Fruit fly (Drosophila melanogaster): ENCODE data around the gene spri.

Gene spri

dm6 chrX:10463056-10463710, 122.0 kb downstream of the spri start (continued):
- TF ChIP-seq ken (GFP tag; IDR thresholded peaks at IDR 0.05) (no peak), pzg (GFP tag; optimal IDR thresholded peaks at IDR 0.05) (peak; percentile 82), mam (GFP tag; optimal IDR thresholded peaks at IDR 0.05) (peak; percentile 13), amos (GFP tag; IDR thresholded peaks at IDR 0.05; ENCODE audit: partially characterized antibody) (peak; percentile 59), phol (tag; optimal IDR thresholded peaks at IDR 0.05) (peak; percentile 50), Lhr (GFP tag; optimal IDR thresholded peaks at IDR 0.05) (peak; percentile 28), C15 (GFP tag; IDR thresholded peaks at IDR 0.05) (no peak), slbo (GFP tag; IDR thresholded peaks at IDR 0.05) (peak; percentile 31), CG2678 (tag; optimal IDR thresholded peaks at IDR 0.05) (no peak), CG34422 (GFP tag; IDR thresholded peaks at IDR 0.05) (no peak), insv (GFP tag; optimal IDR thresholded peaks at IDR 0.05) (peak in 1 of 2 experiments; percentile 28), bigmax (GFP tag; optimal IDR thresholded peaks at IDR 0.05) (peak; percentile 91), Med (GFP tag) (peak; percentile 64), sob (GFP tag; IDR thresholded peaks at IDR 0.05) (0 out of 2 replicates have a peak, but pooled peaks have one; percentile 21), CG30020 (tag; optimal IDR thresholded peaks at IDR 0.05) (no peak), chinmo (GFP tag; IDR thresholded peaks at IDR 0.05; ENCODE audit: partially characterized antibody) (peak; percentile 77; the same call in 2 of the 4 replicates), ham (GFP tag; IDR thresholded peaks at IDR 0.05) (no peak), CG10543 (GFP tag; optimal IDR thresholded peaks at IDR 0.05) (no peak), CG12071 (GFP tag; optimal IDR thresholded peaks at IDR 0.05) (no peak), sens (GFP tag) (peak; percentile 79), Dp (GFP tag; optimal IDR thresholded peaks at IDR 0.05) (peak; percentile 95), Ets97D (GFP tag; optimal IDR thresholded peaks at IDR 0.05) (peak; percentile 91), nerfin-2 (GFP tag; IDR thresholded peaks at IDR 0.05; ENCODE audit: partially characterized antibody) (peak; percentile 55; the same call in 1 of the 2 replicates), CG10462 (GFP tag; optimal IDR thresholded peaks at IDR 0.05) (no peak), lilli (GFP tag; optimal IDR thresholded peaks at IDR 0.05) (peak; percentile 37), CG17186 (GFP tag; optimal IDR thresholded peaks at IDR 0.05) (peak; percentile 61), pnt (GFP tag; optimal IDR thresholded peaks at IDR 0.05) (peak; percentile 20), MBD-R2 (GFP tag; IDR thresholded peaks at IDR 0.05) (peak; percentile 49), CG3847 (GFP tag; IDR thresholded peaks at IDR 0.05) (peak; percentile 53), ci (GFP tag; IDR thresholded peaks at IDR 0.05) (peak; percentile 56; the same call in 1 of the 3 replicates), CG10321 (GFP tag; IDR thresholded peaks at IDR 0.05) (peak; percentile 63; the same call in 1 of the 2 replicates), CG10959 (GFP tag; IDR thresholded peaks at IDR 0.05) (no peak), CG14710 (tag; optimal IDR thresholded peaks at IDR 0.05) (peak; percentile 26), wek (GFP tag; optimal IDR thresholded peaks at IDR 0.05) (no peak), Bgb (GFP tag; IDR thresholded peaks at IDR 0.05; ENCODE audit: partially characterized antibody) (peak; percentile 68; the same call in 1 of the 2 replicates), gsb (GFP tag; IDR thresholded peaks at IDR 0.05) (no peak), CG2129 (GFP tag; IDR thresholded peaks at IDR 0.05; ENCODE audit: partially characterized antibody) (no peak), CG10267 (tag; optimal IDR thresholded peaks at IDR 0.05) (peak; percentile 23), CG17829 (tag; optimal IDR thresholded peaks at IDR 0.05) (peak; percentile 14), E2f2 (GFP tag; IDR thresholded peaks at IDR 0.05) (peak; percentile 98), Elba2 (GFP tag; optimal IDR thresholded peaks at IDR 0.05) (peak; percentile 35), onecut (GFP tag; IDR thresholded peaks at IDR 0.05) (peak; percentile 35; the same call in 1 of the 2 replicates), CoRest (tag; optimal IDR thresholded peaks at IDR 0.05) (peak; percentile 45), CG11093 (GFP tag; IDR thresholded peaks at IDR 0.05) (no peak), twi (tag; optimal IDR thresholded peaks at IDR 0.05) (no peak), HHEX (GFP tag; optimal IDR thresholded peaks at IDR 0.05) (no peak), CG32532 (GFP tag; IDR thresholded peaks at IDR 0.05) (0 out of 2 replicates have a peak, but pooled peaks have one; percentile 44), Trl (optimal IDR thresholded peaks at IDR 0.05) (no peak), Trl (GFP tag; optimal IDR thresholded peaks at IDR 0.05) (peak; percentile 23), CG2712 (tag; optimal IDR thresholded peaks at IDR 0.05) (peak; percentile 39)

Data from whole organism, embryonic.